Worm (Caenorhabditis elegans) whole organism, L1 larva: ENCODE results near the gene taf-9.

Source experiments
- ama-1 ChIP-seq: fragments of 150-350 bp; optimal IDR thresholded peaks from 2 replicates; lab custom pipeline; 2014
- ceh-88 ChIP-seq: fragments of 200-800 bp; sonication (Bioruptor generic); IDR thresholded peaks from 2 replicates; pipeline ENCODE4 v1.3.6; 2022; ENCODE audit warnings: missing genetic modification characterization, missing compliant biosample characterization
- elt-3 ChIP-seq, 6 experiments: fragments of 150-350 bp in 1 of 6; sonication (generic microtip); optimal IDR thresholded peaks; 2 replicates each; lab custom pipeline; 2017 to 2018; ENCODE audit warnings: missing biosample characterization in 6 of 6, missing genetic modification characterization in 6 of 6, inconsistent platforms in 1 of 6
- fkh-10 ChIP-seq: sonication (generic microtip); optimal IDR thresholded peaks from 2 replicates; lab custom pipeline; 2017; ENCODE audit warnings: missing biosample characterization, missing genetic modification reagents, missing genetic modification characterization
- lin-39 ChIP-seq: fragments of 150-350 bp; optimal IDR thresholded peaks from 2 replicates; lab custom pipeline; 2014; ENCODE audit warnings: missing biosample characterization, missing genetic modification reagents, missing genetic modification characterization
- nhr-11 ChIP-seq: fragments of 150-350 bp; optimal IDR thresholded peaks from 2 replicates; lab custom pipeline; 2014; ENCODE audit warnings: missing biosample characterization, missing genetic modification characterization
- nhr-20 ChIP-seq: sonication (generic microtip); optimal IDR thresholded peaks from 2 replicates; lab custom pipeline; 2016; ENCODE audit warnings: mild to moderate bottlenecking, missing genetic modification characterization, missing compliant biosample characterization
- nhr-77 ChIP-seq: fragments of 150-350 bp; optimal IDR thresholded peaks from 2 replicates; lab custom pipeline; 2014; ENCODE audit warnings: missing biosample characterization, missing genetic modification characterization
- skn-1 ChIP-seq: fragments of 150-350 bp; optimal IDR thresholded peaks from 2 replicates; lab custom pipeline; 2014; ENCODE audit warnings: missing biosample characterization, missing genetic modification characterization
- unc-130 ChIP-seq: fragments of 150-350 bp; optimal IDR thresholded peaks from 2 replicates; lab custom pipeline; 2017; ENCODE audit warnings: missing biosample characterization, missing genetic modification characterization, inconsistent platforms
- unc-62 ChIP-seq: fragments of 150-350 bp; optimal IDR thresholded peaks from 2 replicates; lab custom pipeline; 2014; ENCODE audit warnings: missing biosample characterization, missing genetic modification reagents, missing genetic modification characterization
- ztf-11 ChIP-seq, 2 experiments: sonication (generic microtip); optimal IDR thresholded peaks; 2 replicates each; lab custom pipeline; 2016 to 2017; ENCODE audit warnings: missing genetic modification characterization in 2 of 2, missing biosample characterization in 1 of 2, missing compliant biosample characterization in 1 of 2

- TF ChIP-seq ama-1 (lab: Kevin White, UChicago), result no peak
- TF ChIP-seq ceh-88 (GFP tag; lab: Robert Waterston, UW), result no peak
- no peak for TF ChIP-seq unc-62 (GFP tag; lab: Kevin White, UChicago)
- TF ChIP-seq nhr-20 (tag; lab: Kevin White, UChicago), result no peak
- no peak for TF ChIP-seq elt-3 (tag; optimal IDR thresholded peaks at IDR 0.05; lab: Kevin White, UChicago)
- no peak for TF ChIP-seq nhr-77 (tag; lab: Kevin White, UChicago)
- no peak for TF ChIP-seq nhr-11 (tag; lab: Kevin White, UChicago)
- TF ChIP-seq unc-130 (tag; lab: Kevin White, UChicago), result no peak
- TF ChIP-seq skn-1 (tag; lab: Kevin White, UChicago), result no peak
- TF ChIP-seq fkh-10 (GFP tag; lab: Kevin White, UChicago), result no peak
- no peak for TF ChIP-seq ztf-11 (tag; optimal IDR thresholded peaks at IDR 0.05; lab: Kevin White, UChicago)
- TF ChIP-seq lin-39 (tag; lab: Kevin White, UChicago), result no peak
These were observed 43.7 kb downstream of the taf-9 start, which contains the start of gene flp-15 for ce11 chrIII:13667739-13668138.
